Worm (Caenorhabditis elegans): Measurements from ENCODE around the gene asg-2.

Gene asg-2

DNA sequence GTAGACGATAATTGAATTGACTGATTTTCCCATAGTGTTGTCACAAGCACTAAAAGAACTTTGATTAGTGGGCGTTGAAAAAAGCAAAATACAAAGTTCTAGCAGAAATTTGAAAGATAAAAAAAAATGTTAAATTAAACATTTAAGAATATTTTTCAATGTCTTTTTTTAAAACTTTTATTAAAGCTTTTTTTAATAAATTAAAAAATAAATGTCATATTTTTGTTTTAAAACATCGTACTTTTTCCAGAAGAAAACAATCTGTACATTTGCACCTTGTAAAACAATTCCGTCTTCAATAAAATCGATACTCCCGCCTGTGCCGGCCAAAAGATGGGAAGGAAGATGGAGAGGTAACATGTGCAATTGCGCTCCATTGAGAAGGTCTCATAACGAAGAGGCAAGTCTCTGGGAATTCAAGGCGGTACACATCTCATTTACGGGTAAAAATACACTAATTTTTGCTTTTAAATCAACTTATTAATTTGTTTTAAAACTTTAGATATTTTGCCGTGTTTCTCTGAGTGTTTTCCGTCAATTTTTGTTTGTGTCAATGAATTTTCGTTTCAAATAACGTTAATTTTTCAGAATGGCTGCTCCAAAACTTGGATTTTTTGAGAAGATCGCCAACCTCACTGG lies at the start of gene asg-2, which contains the start of gene glr-6:
Gene asg-2, plus strand, starts transcription at position 589 of the 639 bp plus-strand sequence.
Gene glr-6, minus strand, starts transcription at position 51 of the 639 bp plus-strand sequence.
- TF ChIP-seq lin-38 (GFP tag; IDR thresholded peaks at IDR 0.05) = peak; percentile 97
- peak; percentile 10 for TF ChIP-seq ama-1 (optimal IDR thresholded peaks at IDR 0.05)
- no peak for TF ChIP-seq nhr-10 (tag; optimal IDR thresholded peaks at IDR 0.05)
- TF ChIP-seq fkh-10 (GFP tag; optimal IDR thresholded peaks at IDR 0.05) = peak; percentile 79
- no peak for TF ChIP-seq madf-5 (GFP tag; IDR thresholded peaks at IDR 0.05)
- TF ChIP-seq mdt-29 (GFP tag; IDR thresholded peaks at IDR 0.05) = no peak
- no peak for TF ChIP-seq nhr-237 (tag; optimal IDR thresholded peaks at IDR 0.05)
- no peak for TF ChIP-seq saeg-2 (GFP tag; IDR thresholded peaks at IDR 0.05)
- peak; percentile 22 for TF ChIP-seq nhr-48 (tag; optimal IDR thresholded peaks at IDR 0.05)
- no peak for TF ChIP-seq Y5F2A.4 (GFP tag; optimal IDR thresholded peaks at IDR 0.05)
- TF ChIP-seq unc-62 (GFP tag; optimal IDR thresholded peaks at IDR 0.05 in 1 of 2) = no peak
- TF ChIP-seq unc-62 (tag; optimal IDR thresholded peaks at IDR 0.05) = no peak
- TF ChIP-seq rbr-2 (tag; optimal IDR thresholded peaks at IDR 0.05) = peak; percentile 71
- TF ChIP-seq jun-1 (tag; optimal IDR thresholded peaks at IDR 0.05) = no peak
- TF ChIP-seq lin-1 (GFP tag; IDR thresholded peaks at IDR 0.05) = no peak
- TF ChIP-seq gei-8 (GFP tag; optimal IDR thresholded peaks at IDR 0.05) = no peak
- no peak for TF ChIP-seq cey-2 (tag; optimal IDR thresholded peaks at IDR 0.05; ENCODE audit: borderline replicate concordance, insufficient read depth)
- TF ChIP-seq mxl-3 (GFP tag; optimal IDR thresholded peaks at IDR 0.05) = peak; percentile 38
- TF ChIP-seq T26A8.4 (GFP tag; IDR thresholded peaks at IDR 0.05) = peak; percentile 57
- no peak for TF ChIP-seq nhr-25 (tag; optimal IDR thresholded peaks at IDR 0.05; ENCODE audit: borderline replicate concordance, insufficient read depth)
- no peak for TF ChIP-seq php-3 (GFP tag; IDR thresholded peaks at IDR 0.05)
- peak; percentile 56 for TF ChIP-seq dmd-6 (GFP tag; IDR thresholded peaks at IDR 0.05)
- TF ChIP-seq lim-7 (GFP tag; IDR thresholded peaks at IDR 0.05) = no peak
- TF ChIP-seq hlh-30 (tag; optimal IDR thresholded peaks at IDR 0.05; ENCODE audit: insufficient read depth) = peak; percentile 66
- no peak for TF ChIP-seq ZK337.2 (GFP tag; IDR thresholded peaks at IDR 0.05)
- TF ChIP-seq vab-7 (GFP tag; IDR thresholded peaks at IDR 0.05) = no peak
- no peak for TF ChIP-seq nhr-41 (GFP tag; IDR thresholded peaks at IDR 0.05)
- no peak for TF ChIP-seq tra-1 (GFP tag; IDR thresholded peaks at IDR 0.05)
- no peak for TF ChIP-seq Y75B8A.6 (GFP tag; IDR thresholded peaks at IDR 0.05)
- no peak for TF ChIP-seq F49E8.2 (tag; optimal IDR thresholded peaks at IDR 0.05; ENCODE audit: borderline replicate concordance)
- peak; percentile 44 for TF ChIP-seq R02D3.7 (tag; optimal IDR thresholded peaks at IDR 0.05)
- TF ChIP-seq F26F4.8 (GFP tag; conservative IDR thresholded peaks at IDR 0.05) = no peak
- no peak for TF ChIP-seq lir-3 (tag; optimal IDR thresholded peaks at IDR 0.05)
- TF ChIP-seq lin-39 (tag; optimal IDR thresholded peaks at IDR 0.05) = no peak
- peak; percentile 22 for TF ChIP-seq duxl-1 (tag; optimal IDR thresholded peaks at IDR 0.05; ENCODE audit: poor library complexity)
- no peak for TF ChIP-seq D1046.2 (GFP tag; IDR thresholded peaks at IDR 0.05)
- TF ChIP-seq hif-1 (tag; optimal IDR thresholded peaks at IDR 0.05) = no peak
- peak; percentile 96 for TF ChIP-seq aha-1 (tag)
- 0 out of 2 replicates have a peak, but pooled peaks have one; percentile 39 for TF ChIP-seq ctbp-1 (GFP tag; IDR thresholded peaks at IDR 0.05)
- TF ChIP-seq zip-2 (tag; optimal IDR thresholded peaks at IDR 0.05) = no peak
- TF ChIP-seq madf-9 (GFP tag; conservative IDR thresholded peaks at IDR 0.05) = no peak
- peak; percentile 88 for TF ChIP-seq nhr-28 (tag; optimal IDR thresholded peaks at IDR 0.05)
- TF ChIP-seq ztf-11 (tag; optimal IDR thresholded peaks at IDR 0.05) = no peak
- TF ChIP-seq hlh-11 (tag; optimal IDR thresholded peaks at IDR 0.05) = peak; percentile 75
- no peak for TF ChIP-seq daf-19 (GFP tag; conservative IDR thresholded peaks at IDR 0.05)
- TF ChIP-seq set-16 (GFP tag; IDR thresholded peaks at IDR 0.05) = no peak
- peak; percentile 39 for TF ChIP-seq zfp-2 (tag; optimal IDR thresholded peaks at IDR 0.05)
- no peak for TF ChIP-seq tag-97 (GFP tag; IDR thresholded peaks at IDR 0.05)
- TF ChIP-seq zfp-3 (GFP tag; conservative IDR thresholded peaks at IDR 0.05) = no peak
- TF ChIP-seq hmg-1.1 (GFP tag; IDR thresholded peaks at IDR 0.05) = peak; percentile 73
